Worm (Caenorhabditis elegans) whole organism, mixed stage, embryonic: Measurements from ENCODE around the gene mrpl-28.

ENCODE experiments used
- M03D4.4 ChIP-seq: sonication (generic microtip); optimal IDR thresholded peaks from 2 replicates; lab custom pipeline; 2017; ENCODE audit warnings: mild to moderate bottlenecking, missing genetic modification characterization, missing compliant biosample characterization
- blmp-1 ChIP-seq: fragments of 150-350 bp; optimal IDR thresholded peaks from 2 replicates; lab custom pipeline; 2014; ENCODE audit warnings: missing biosample characterization, missing genetic modification characterization
- ceh-83 ChIP-seq: fragments of 200-800 bp; sonication (Bioruptor generic); optimal IDR thresholded peaks from 2 replicates; lab custom pipeline; 2018; ENCODE audit warnings: mild to moderate bottlenecking, missing genetic modification characterization, missing compliant biosample characterization
- ces-1 ChIP-seq: fragments of 150-350 bp; optimal IDR thresholded peaks from 2 replicates; lab custom pipeline; 2014; ENCODE audit warnings: missing biosample characterization, missing genetic modification reagents, missing genetic modification characterization
- elt-3 ChIP-seq: fragments of 150-350 bp; optimal IDR thresholded peaks from 2 replicates; lab custom pipeline; 2014; ENCODE audit warnings: missing biosample characterization, missing genetic modification characterization
- hlh-1 ChIP-seq: fragments of 150-350 bp; optimal IDR thresholded peaks from 2 replicates; lab custom pipeline; 2014; ENCODE audit warnings: missing biosample characterization, missing genetic modification reagents, missing genetic modification characterization
- lin-13 ChIP-seq: fragments of 150-350 bp; optimal IDR thresholded peaks from 2 replicates; lab custom pipeline; 2014; ENCODE audit warnings: missing biosample characterization, missing genetic modification characterization
- lin-32 ChIP-seq: fragments of 200-800 bp; sonication (Bioruptor generic); optimal IDR thresholded peaks from 2 replicates; lab custom pipeline; 2018; ENCODE audit warnings: mild to moderate bottlenecking, missing genetic modification characterization, missing compliant biosample characterization
- lsy-2 ChIP-seq: fragments of 150-350 bp; optimal IDR thresholded peaks from 2 replicates; lab custom pipeline; 2014; ENCODE audit warnings: missing biosample characterization, missing genetic modification characterization
- nhr-12 ChIP-seq: fragments of 150-350 bp; optimal IDR thresholded peaks from 2 replicates; lab custom pipeline; 2014; ENCODE audit warnings: missing biosample characterization, missing genetic modification characterization
- nhr-237 ChIP-seq: fragments of 150-350 bp; optimal IDR thresholded peaks from 2 replicates; lab custom pipeline; 2014; ENCODE audit warnings: missing biosample characterization, missing genetic modification characterization
- snpc-4 ChIP-seq: fragments of 150-350 bp; optimal IDR thresholded peaks from 2 replicates; lab custom pipeline; 2014; ENCODE audit warnings: missing biosample characterization, missing genetic modification characterization
- unc-62 ChIP-seq: fragments of 150-350 bp; optimal IDR thresholded peaks from 2 replicates; lab custom pipeline; 2014; ENCODE audit warnings: missing biosample characterization, missing genetic modification reagents, missing genetic modification characterization

DNA sequence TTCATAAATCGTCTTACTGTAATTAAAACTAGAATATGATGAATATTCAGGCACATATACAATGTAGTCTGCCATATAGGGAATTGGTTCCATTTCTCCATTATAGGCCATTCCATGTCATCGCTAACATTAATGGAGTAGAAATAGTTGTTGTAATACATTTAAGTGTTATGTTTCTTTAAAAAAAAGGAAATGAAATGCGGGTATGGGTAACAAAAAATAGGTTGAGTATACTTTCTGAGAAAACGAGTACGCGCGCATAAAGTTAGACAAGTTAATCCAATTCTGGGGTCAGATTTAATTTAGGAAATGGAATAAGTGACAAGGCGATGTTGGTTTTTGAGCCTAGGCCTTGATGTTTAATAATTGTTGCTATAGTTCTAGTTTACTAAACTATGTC is 17.9 kb upstream of the mrpl-28 start, which contains the start of gene T01D1.7:
- TF ChIP-seq ceh-83 (GFP tag; lab: Kevin White, UChicago), result no peak
- TF ChIP-seq nhr-237, result no peak
- TF ChIP-seq lin-13 (tag; lab: Kevin White, UChicago), result no peak
- TF ChIP-seq lin-32 (GFP tag; lab: Kevin White, UChicago), result no peak
- no peak for TF ChIP-seq unc-62 (GFP tag; lab: Kevin White, UChicago)
- TF ChIP-seq nhr-12 (tag; lab: Kevin White, UChicago), result no peak
- peak; percentile 67 for TF ChIP-seq ces-1 (GFP tag; lab: Kevin White, UChicago)
- no peak for TF ChIP-seq lsy-2 (tag; lab: Kevin White, UChicago)
- no peak for TF ChIP-seq M03D4.4 (tag; lab: Kevin White, UChicago)
- no peak for TF ChIP-seq snpc-4 (tag; lab: Kevin White, UChicago)
- TF ChIP-seq blmp-1 (tag; lab: Kevin White, UChicago), result no peak
- no peak for TF ChIP-seq elt-3 (tag; lab: Kevin White, UChicago)
- no peak for TF ChIP-seq hlh-1 (tag; lab: Kevin White, UChicago)
